Worm (Caenorhabditis elegans) whole organism, midembryonic: ENCODE measurements around the gene abu-6.

Source experiments
- T22C8.4 ChIP-seq: fragments of 200-800 bp; sonication (Bioruptor generic); IDR thresholded peaks from 2 replicates; pipeline ENCODE4 v1.3.6; 2022; ENCODE audit warnings: missing genetic modification characterization, missing compliant biosample characterization
- flt-1 ChIP-seq: fragments of 200-800 bp; sonication (Bioruptor generic); IDR thresholded peaks from 2 replicates; pipeline ENCODE4 v1.3.6; 2022; ENCODE audit warnings: missing genetic modification characterization, missing compliant biosample characterization
- klf-2 ChIP-seq: fragments of 200-800 bp; sonication (Bioruptor generic); conservative IDR thresholded peaks from 2 replicates; pipeline ENCODE4 v1.3.6; 2022; ENCODE audit warnings: missing genetic modification reagents, missing genetic modification characterization, missing compliant biosample characterization
- med-1 ChIP-seq: sonication (generic microtip); optimal IDR thresholded peaks from 2 replicates; lab custom pipeline; 2017; ENCODE audit warnings: missing genetic modification characterization, mild to moderate bottlenecking, missing compliant biosample characterization, antibody characterized with exemption, missing genetic modification reagents; ENCODE audit not compliant: insufficient read depth
- ref-1 ChIP-seq: fragments of 200-800 bp; sonication (Bioruptor generic); conservative IDR thresholded peaks from 2 replicates; pipeline ENCODE4 v1.3.6; 2022; ENCODE audit warnings: missing genetic modification reagents, missing genetic modification characterization, missing compliant biosample characterization
- ztf-23 ChIP-seq: fragments of 200-800 bp; sonication (Bioruptor generic); IDR thresholded peaks from 2 replicates; pipeline ENCODE4 v1.3.6; 2022; ENCODE audit warnings: missing genetic modification reagents, missing genetic modification characterization, missing compliant biosample characterization
- ztf-29 ChIP-seq: fragments of 200-800 bp; sonication (Bioruptor generic); IDR thresholded peaks from 2 replicates; pipeline ENCODE4 v1.3.6; 2022; ENCODE audit warnings: missing genetic modification reagents, missing genetic modification characterization, missing compliant biosample characterization

ce11 chrV:5165426-5165825 lies 3.7 kb upstream of the abu-6 start, which contains the start of gene srw-140:
- TF ChIP-seq klf-2 (GFP tag; lab: Robert Waterston, UW) (no peak), ztf-29 (GFP tag; lab: Robert Waterston, UW) (no peak), T22C8.4 (GFP tag; lab: Robert Waterston, UW) (no peak), med-1 (GFP tag; lab: Kevin White, UChicago) (no peak), flt-1 (GFP tag; lab: Robert Waterston, UW) (no peak), ztf-23 (no peak), ref-1 (GFP tag; lab: Robert Waterston, UW) (no peak)
